Fruit fly (Drosophila melanogaster) whole organism, prepupa: ENCODE measurements around the gene amos.

Source experiments
- Blimp-1 ChIP-seq: fragments of 200-800 bp; sonication (Bioruptor generic); optimal IDR thresholded peaks from 3 replicates; lab custom pipeline; 2017; ENCODE audit warnings: missing biosample characterization, missing genetic modification characterization, mild to moderate bottlenecking, moderate library complexity, missing genetic modification reagents
- CG10631 ChIP-seq: fragments of 200-800 bp; sonication (Bioruptor generic); optimal IDR thresholded peaks from 2 replicates; lab custom pipeline; 2016; ENCODE audit warnings: missing biosample characterization, missing genetic modification characterization
- CG10669 ChIP-seq: fragments of 200-800 bp; sonication (Bioruptor generic); optimal IDR thresholded peaks from 3 replicates; lab custom pipeline; 2018; ENCODE audit warnings: missing biosample characterization, mild to moderate bottlenecking, missing genetic modification characterization, moderate library complexity
- CG11762 ChIP-seq: fragments of 200-800 bp; sonication (Bioruptor generic); optimal IDR thresholded peaks from 3 replicates; lab custom pipeline; 2016; ENCODE audit warnings: missing biosample characterization, missing genetic modification characterization; ENCODE audit not compliant: insufficient read depth
- CG32006 ChIP-seq: fragments of 200-800 bp; sonication (Bioruptor generic); optimal IDR thresholded peaks from 3 replicates; lab custom pipeline; 2017; ENCODE audit warnings: missing biosample characterization, mild to moderate bottlenecking, missing genetic modification characterization
- CG3919 ChIP-seq: fragments of 200-800 bp; sonication (Bioruptor generic); optimal IDR thresholded peaks from 3 replicates; lab custom pipeline; 2016; ENCODE audit warnings: missing biosample characterization, missing genetic modification characterization
- CG4318 ChIP-seq: fragments of 200-800 bp; sonication (Bioruptor generic); optimal IDR thresholded peaks from 3 replicates; lab custom pipeline; 2017; ENCODE audit warnings: missing biosample characterization, mild to moderate bottlenecking, missing genetic modification characterization
- CG6792 ChIP-seq: fragments of 200-800 bp; sonication (Bioruptor generic); optimal IDR thresholded peaks from 3 replicates; lab custom pipeline; 2016; ENCODE audit warnings: missing biosample characterization, missing genetic modification characterization
- CG6808 ChIP-seq: fragments of 200-800 bp; sonication (Bioruptor generic); optimal IDR thresholded peaks from 3 replicates; lab custom pipeline; 2017; ENCODE audit warnings: missing biosample characterization, missing genetic modification characterization, mild to moderate bottlenecking, moderate library complexity, missing genetic modification reagents
- CG6854 ChIP-seq: fragments of 200-800 bp; sonication (Bioruptor generic); optimal IDR thresholded peaks from 2 replicates; lab custom pipeline; 2017; ENCODE audit warnings: missing biosample characterization, mild to moderate bottlenecking, missing genetic modification characterization
- CG7368 ChIP-seq: fragments of 200-800 bp; sonication (Bioruptor generic); optimal IDR thresholded peaks from 3 replicates; lab custom pipeline; 2016; ENCODE audit warnings: missing biosample characterization, missing genetic modification characterization
- CG8119 ChIP-seq: fragments of 200-800 bp; sonication (Bioruptor generic); IDR thresholded peaks from 3 replicates; pipeline ENCODE4 v1.3.6; 2022; ENCODE audit warnings: missing biosample characterization, missing genetic modification characterization
- CG8632 ChIP-seq: fragments of 200-800 bp; sonication (Bioruptor generic); optimal IDR thresholded peaks from 3 replicates; lab custom pipeline; 2016; ENCODE audit warnings: missing biosample characterization, missing genetic modification characterization
- Eip78C ChIP-seq: fragments of 200-800 bp; sonication (Bioruptor generic); peaks from one replicate; lab custom pipeline; 2016; ENCODE audit warnings: missing biosample characterization, missing genetic modification characterization
- Eip93F ChIP-seq: fragments of 200-800 bp; sonication (Bioruptor generic); optimal IDR thresholded peaks from 2 replicates; lab custom pipeline; 2016; ENCODE audit warnings: missing biosample characterization, mild to moderate bottlenecking, missing genetic modification characterization
- Ets21C ChIP-seq: fragments of 200-800 bp; sonication (Bioruptor generic); optimal IDR thresholded peaks from 3 replicates; lab custom pipeline; 2016; ENCODE audit warnings: missing biosample characterization, missing genetic modification characterization
- Gug ChIP-seq: fragments of 200-800 bp; sonication (Bioruptor generic); IDR thresholded peaks from 2 replicates; pipeline ENCODE4 v1.3.6; 2022; ENCODE audit warnings: missing biosample characterization, missing genetic modification characterization
- Hr4 ChIP-seq: fragments of 200-800 bp; sonication (Bioruptor generic); optimal IDR thresholded peaks from 3 replicates; lab custom pipeline; 2016; ENCODE audit warnings: missing biosample characterization, missing genetic modification characterization
- OdsH ChIP-seq: fragments of 200-800 bp; sonication (Bioruptor generic); optimal IDR thresholded peaks from 3 replicates; lab custom pipeline; 2016; ENCODE audit warnings: missing biosample characterization, missing genetic modification characterization
- Smox ChIP-seq: fragments of 200-800 bp; sonication (Bioruptor generic); optimal IDR thresholded peaks from 3 replicates; lab custom pipeline; 2016; ENCODE audit warnings: missing biosample characterization, missing genetic modification characterization
- Sox102F ChIP-seq: fragments of 200-800 bp; sonication (Bioruptor generic); optimal IDR thresholded peaks from 2 replicates; lab custom pipeline; 2016; ENCODE audit warnings: missing biosample characterization, mild to moderate bottlenecking, missing genetic modification characterization
- achi ChIP-seq: fragments of 200-800 bp; sonication (Bioruptor generic); optimal IDR thresholded peaks from 3 replicates; lab custom pipeline; 2016; ENCODE audit warnings: missing biosample characterization, missing genetic modification characterization
- acj6 ChIP-seq: fragments of 200-800 bp; sonication (Bioruptor generic); optimal IDR thresholded peaks from 3 replicates; lab custom pipeline; 2016; ENCODE audit warnings: missing biosample characterization, missing genetic modification characterization
- cyc ChIP-seq: fragments of 200-800 bp; sonication (Bioruptor generic); optimal IDR thresholded peaks from 3 replicates; lab custom pipeline; 2016; ENCODE audit warnings: missing biosample characterization, missing genetic modification characterization
- dac ChIP-seq: fragments of 200-800 bp; sonication (Bioruptor generic); optimal IDR thresholded peaks from 2 replicates; lab custom pipeline; 2017; ENCODE audit warnings: missing biosample characterization, mild to moderate bottlenecking, missing genetic modification characterization
- esn ChIP-seq: fragments of 200-800 bp; sonication (Bioruptor generic); optimal IDR thresholded peaks from 2 replicates; lab custom pipeline; 2016; ENCODE audit warnings: missing biosample characterization, mild to moderate bottlenecking, missing genetic modification characterization, moderate library complexity
- fkh ChIP-seq: fragments of 200-800 bp; sonication (Bioruptor generic); optimal IDR thresholded peaks from 3 replicates; lab custom pipeline; 2017; ENCODE audit warnings: missing biosample characterization, mild to moderate bottlenecking, missing genetic modification characterization, moderate library complexity
- lz ChIP-seq: fragments of 200-800 bp; sonication (Bioruptor generic); optimal IDR thresholded peaks from 3 replicates; lab custom pipeline; 2016; ENCODE audit warnings: missing biosample characterization, missing genetic modification characterization
- net ChIP-seq: fragments of 200-800 bp; sonication (Bioruptor generic); optimal IDR thresholded peaks from 3 replicates; lab custom pipeline; 2016; ENCODE audit warnings: missing biosample characterization, missing genetic modification characterization
- pdm3 ChIP-seq: fragments of 200-800 bp; sonication (Bioruptor generic); optimal IDR thresholded peaks from 3 replicates; lab custom pipeline; 2016; ENCODE audit warnings: missing biosample characterization, missing genetic modification characterization
- ss ChIP-seq, 2 experiments: fragments of 200-800 bp; sonication (Bioruptor generic); optimal IDR thresholded peaks; 2 replicates in 1 of 2; 3 replicates in 1 of 2; lab custom pipeline; 2017 to 2018; ENCODE audit warnings: mild to moderate bottlenecking in 2 of 2, missing biosample characterization in 2 of 2, missing genetic modification characterization in 2 of 2, moderate library complexity in 1 of 2
- svp ChIP-seq: fragments of 200-800 bp; sonication (Bioruptor generic); peaks from one replicate; lab custom pipeline; 2016; ENCODE audit warnings: missing biosample characterization, missing genetic modification characterization
- topi ChIP-seq: fragments of 200-800 bp; sonication (Bioruptor generic); optimal IDR thresholded peaks from 3 replicates; lab custom pipeline; 2016; ENCODE audit warnings: missing biosample characterization, missing genetic modification characterization
- vri ChIP-seq: fragments of 200-800 bp; sonication (Bioruptor generic); optimal IDR thresholded peaks from 3 replicates; lab custom pipeline; 2016; ENCODE audit warnings: missing biosample characterization, mild to moderate bottlenecking, missing genetic modification characterization

The amos gene

dm6 chr2L:18561522-18562119, 35.1 kb downstream of the amos start (continued):
- no peak for TF ChIP-seq CG4318
- no peak for TF ChIP-seq Gug (GFP tag; lab: Robert Waterston, UW)
- no peak for TF ChIP-seq CG10631 (GFP tag; lab: Kevin White, UChicago)
- TF ChIP-seq Eip93F, result peak; percentile 21
- TF ChIP-seq Hr4, result no peak
- no peak for TF ChIP-seq Sox102F (GFP tag; lab: Kevin White, UChicago)
- TF ChIP-seq topi (GFP tag; lab: Kevin White, UChicago), result no peak
- TF ChIP-seq achi (GFP tag; lab: Kevin White, UChicago), result no peak
- no peak for TF ChIP-seq pdm3 (GFP tag; lab: Kevin White, UChicago)
- TF ChIP-seq acj6 (GFP tag; lab: Kevin White, UChicago), result no peak
- no peak for TF ChIP-seq ss (GFP tag; optimal IDR thresholded peaks at IDR 0.05; lab: Kevin White, UChicago)
- no peak for TF ChIP-seq Smox (GFP tag; lab: Kevin White, UChicago)
- no peak for TF ChIP-seq dac (GFP tag; lab: Kevin White, UChicago)
- TF ChIP-seq net (GFP tag; lab: Kevin White, UChicago), result peak; percentile 31
- TF ChIP-seq CG32006 (GFP tag; lab: Kevin White, UChicago), result no peak
- no peak for TF ChIP-seq CG6808 (GFP tag; lab: Kevin White, UChicago)
- TF ChIP-seq CG8632, result no peak
- TF ChIP-seq, all 60 proteins: peak for 9

- TF ChIP-seq vri (peak; percentile 56), CG6808 (GFP tag; lab: Kevin White, UChicago) (no peak), lz (no peak), CG6854 (GFP tag; lab: Kevin White, UChicago) (no peak), svp (GFP tag; lab: Kevin White, UChicago) (peak; percentile 35), cyc (GFP tag; lab: Kevin White, UChicago) (no peak), CG11762 (GFP tag; lab: Kevin White, UChicago) (no peak), Ets21C (GFP tag; lab: Kevin White, UChicago) (no peak), fkh (GFP tag; lab: Kevin White, UChicago) (no peak), CG6792 (GFP tag; lab: Kevin White, UChicago) (no peak), Eip93F (peak; percentile 54), CG3919 (GFP tag; lab: Kevin White, UChicago) (no peak), acj6 (GFP tag; lab: Kevin White, UChicago) (no peak)
Observed at dm6 chr2L:18561018-18561417, 35.7 kb downstream of the amos start.

dm6 chr2L:18559084-18559483, 37.6 kb downstream of the amos start:
- TF ChIP-seq Blimp-1 (GFP tag; lab: Kevin White, UChicago), result no peak
- peak; percentile 35 for TF ChIP-seq Eip78C
- TF ChIP-seq OdsH (GFP tag; lab: Kevin White, UChicago), result no peak
- TF ChIP-seq dac (GFP tag; lab: Kevin White, UChicago), result no peak
- no peak for TF ChIP-seq Gug (GFP tag; lab: Robert Waterston, UW)
- no peak for TF ChIP-seq Hr4
- no peak for TF ChIP-seq Ets21C (GFP tag; lab: Kevin White, UChicago)
- peak; percentile 67 for TF ChIP-seq fkh (GFP tag; lab: Kevin White, UChicago)
- TF ChIP-seq CG6854 (GFP tag; lab: Kevin White, UChicago), result no peak
- TF ChIP-seq esn (GFP tag; lab: Kevin White, UChicago), result peak; percentile 9
- TF ChIP-seq CG8119 (GFP tag; lab: Robert Waterston, UW), result no peak
- TF ChIP-seq ss (GFP tag; optimal IDR thresholded peaks at IDR 0.05; lab: Kevin White, UChicago), result no peak
- TF ChIP-seq Smox (GFP tag; lab: Kevin White, UChicago), result no peak
- no peak for TF ChIP-seq CG7368 (GFP tag; lab: Kevin White, UChicago)
- TF ChIP-seq vri, result peak; percentile 16
- TF ChIP-seq CG10669 (GFP tag; lab: Kevin White, UChicago), result no peak
- peak; percentile 8 for TF ChIP-seq Eip93F
- no peak for TF ChIP-seq svp (GFP tag; lab: Kevin White, UChicago)
